Fruit fly (Drosophila melanogaster) whole organism, embryonic: ENCODE results near the gene moody.

ENCODE experiments used
- Atf-2 ChIP-seq: fragments of 200-800 bp; sonication (Bioruptor generic); optimal IDR thresholded peaks from 2 replicates; lab custom pipeline; 2016; ENCODE audit warnings: missing biosample characterization, missing genetic modification characterization
- CG10431 ChIP-seq: fragments of 200-800 bp; sonication (Bioruptor generic); optimal IDR thresholded peaks from 3 replicates; lab custom pipeline; 2018; ENCODE audit warnings: missing biosample characterization, mild to moderate bottlenecking, missing genetic modification characterization
- CG10959 ChIP-seq: fragments of 200-800 bp; sonication (Bioruptor generic); IDR thresholded peaks from 2 replicates; pipeline ENCODE4 v1.3.6; 2022; ENCODE audit warnings: missing biosample characterization, missing genetic modification characterization
- CG12391 ChIP-seq: fragments of 200-800 bp; sonication (Bioruptor generic); optimal IDR thresholded peaks from 3 replicates; lab custom pipeline; 2018; ENCODE audit warnings: missing biosample characterization, mild to moderate bottlenecking, missing genetic modification characterization, moderate library complexity
- CG14014 ChIP-seq: fragments of 200-800 bp; sonication (Bioruptor generic); IDR thresholded peaks from 2 replicates; pipeline ENCODE4 v1.3.6; 2022; ENCODE audit warnings: missing biosample characterization, missing genetic modification characterization
- CG14050 ChIP-seq: fragments of 200-800 bp; sonication (Bioruptor generic); IDR thresholded peaks from 3 replicates; pipeline ENCODE4 v1.3.6; 2022; ENCODE audit warnings: missing biosample characterization, missing genetic modification characterization
- CG16815 ChIP-seq: fragments of 200-800 bp; sonication (Bioruptor generic); optimal IDR thresholded peaks from 3 replicates; lab custom pipeline; 2017; ENCODE audit warnings: missing biosample characterization, mild to moderate bottlenecking, missing genetic modification characterization
- CG17328 ChIP-seq: fragments of 200-800 bp; sonication (Bioruptor generic); IDR thresholded peaks from 2 replicates; pipeline ENCODE4 v1.3.6; 2022; ENCODE audit warnings: missing biosample characterization, missing genetic modification characterization
- CG31388 ChIP-seq: fragments of 200-800 bp; sonication (Bioruptor generic); optimal IDR thresholded peaks from 2 replicates; lab custom pipeline; 2016; ENCODE audit warnings: missing biosample characterization, missing genetic modification characterization
- CG42726 ChIP-seq: fragments of 200-800 bp; sonication (Bioruptor generic); IDR thresholded peaks from 2 replicates; pipeline ENCODE4 v1.3.6; 2022; ENCODE audit warnings: missing biosample characterization, missing genetic modification characterization; ENCODE audit not compliant: partially characterized antibody
- CG4730 ChIP-seq: fragments of 200-800 bp; sonication (Bioruptor generic); IDR thresholded peaks from 2 replicates; pipeline ENCODE4 v1.3.6; 2022; ENCODE audit warnings: missing biosample characterization, missing genetic modification characterization
- CG7357 ChIP-seq: fragments of 200-800 bp; sonication (Bioruptor generic); IDR thresholded peaks from 3 replicates; pipeline ENCODE4 v1.3.6; 2022; ENCODE audit warnings: missing biosample characterization, missing genetic modification characterization
- CG7372 ChIP-seq: fragments of 200-800 bp; sonication (Bioruptor generic); IDR thresholded peaks from 2 replicates; pipeline ENCODE4 v1.3.6; 2022; ENCODE audit warnings: missing biosample characterization, missing genetic modification characterization
- CG8478 ChIP-seq: fragments of >200 bp; optimal IDR thresholded peaks from 2 replicates; lab custom pipeline; 2018
- CG9609 ChIP-seq: fragments of 200-800 bp; sonication (Bioruptor generic); optimal IDR thresholded peaks from 3 replicates; lab custom pipeline; 2016; ENCODE audit warnings: missing biosample characterization, missing genetic modification characterization
- Dp ChIP-seq: fragments of 200-800 bp; sonication (Bioruptor generic); optimal IDR thresholded peaks from 2 replicates; lab custom pipeline; 2018; ENCODE audit warnings: missing biosample characterization, mild to moderate bottlenecking, missing genetic modification characterization, moderate library complexity
- Ets65A ChIP-seq: fragments of 200-800 bp; sonication (Bioruptor generic); peaks from one replicate; lab custom pipeline; 2016; ENCODE audit warnings: missing biosample characterization, missing genetic modification characterization
- HLH3B ChIP-seq: fragments of 200-800 bp; sonication (Bioruptor generic); IDR thresholded peaks from 2 replicates; pipeline ENCODE4 v1.3.6; 2022; ENCODE audit warnings: missing biosample characterization, missing genetic modification characterization
- Hey ChIP-seq: fragments of 200-800 bp; sonication (Bioruptor generic); optimal IDR thresholded peaks from 3 replicates; lab custom pipeline; 2018; ENCODE audit warnings: missing biosample characterization, mild to moderate bottlenecking, missing genetic modification characterization
- Hmr ChIP-seq: fragments of 200-800 bp; sonication (Bioruptor generic); optimal IDR thresholded peaks from 3 replicates; lab custom pipeline; 2017; ENCODE audit warnings: mild to moderate bottlenecking, missing biosample characterization, missing genetic modification reagents, missing genetic modification characterization
- Hmx ChIP-seq: fragments of 200-800 bp; sonication (Bioruptor generic); optimal IDR thresholded peaks from 2 replicates; lab custom pipeline; 2016; ENCODE audit warnings: missing biosample characterization, missing genetic modification characterization
- Hr3 ChIP-seq: fragments of 200-800 bp; sonication (Bioruptor generic); optimal IDR thresholded peaks from 3 replicates; lab custom pipeline; 2016; ENCODE audit warnings: missing biosample characterization, missing genetic modification characterization
- MESR4 ChIP-seq: fragments of 200-800 bp; sonication (Bioruptor generic); optimal IDR thresholded peaks from 2 replicates; lab custom pipeline; 2018; ENCODE audit warnings: missing biosample characterization, mild to moderate bottlenecking, missing genetic modification characterization, moderate library complexity
- MTF-1 ChIP-seq: fragments of 200-800 bp; sonication (Bioruptor generic); optimal IDR thresholded peaks from 2 replicates; lab custom pipeline; 2018; ENCODE audit warnings: missing biosample characterization, mild to moderate bottlenecking, missing genetic modification characterization, borderline replicate concordance
- Mad ChIP-seq: fragments of 200-800 bp; sonication (Bioruptor generic); optimal IDR thresholded peaks from 2 replicates; lab custom pipeline; 2016; ENCODE audit warnings: missing biosample characterization, missing genetic modification characterization
- NfI ChIP-seq: fragments of 200-800 bp; sonication (Bioruptor generic); optimal IDR thresholded peaks from 3 replicates; lab custom pipeline; 2018; ENCODE audit warnings: missing biosample characterization, mild to moderate bottlenecking, missing genetic modification characterization, moderate library complexity
- Pdp1 ChIP-seq, 2 experiments: fragments of 200-800 bp; sonication (Bioruptor generic); optimal IDR thresholded peaks; 3 replicates each; lab custom pipeline; 2016; ENCODE audit warnings: missing biosample characterization in 2 of 2, missing genetic modification characterization in 2 of 2, mild to moderate bottlenecking in 1 of 2, moderate library complexity in 1 of 2
- Six4 ChIP-seq: fragments of 200-800 bp; sonication (Bioruptor generic); optimal IDR thresholded peaks from 2 replicates; lab custom pipeline; 2016; ENCODE audit warnings: missing biosample characterization, missing genetic modification characterization
- ara ChIP-seq: fragments of 200-800 bp; sonication (Bioruptor generic); IDR thresholded peaks from 2 replicates; pipeline ENCODE4 v1.3.6; 2022; ENCODE audit warnings: missing biosample characterization, missing genetic modification characterization
- bbx ChIP-seq: fragments of 200-800 bp; sonication (Bioruptor generic); IDR thresholded peaks from 2 replicates; pipeline ENCODE4 v1.3.6; 2022; ENCODE audit warnings: missing biosample characterization, missing genetic modification characterization; ENCODE audit not compliant: partially characterized antibody
- eve ChIP-seq, 2 experiments: fragments of >200 bp; optimal IDR thresholded peaks; 2 replicates each; lab custom pipeline; 2017; ENCODE audit warnings: missing biosample characterization in 2 of 2, missing genetic modification characterization in 2 of 2
- eyg ChIP-seq: fragments of 200-800 bp; sonication (Bioruptor generic); optimal IDR thresholded peaks from 3 replicates; lab custom pipeline; 2016; ENCODE audit warnings: missing biosample characterization, missing genetic modification characterization
- gce ChIP-seq: fragments of 200-800 bp; sonication (Bioruptor generic); IDR thresholded peaks from 3 replicates; pipeline ENCODE4 v1.3.6; 2022; ENCODE audit warnings: missing biosample characterization, missing genetic modification characterization
- gcm ChIP-seq: fragments of 200-800 bp; sonication (Bioruptor generic); optimal IDR thresholded peaks from 2 replicates; lab custom pipeline; 2019; ENCODE audit warnings: missing biosample characterization, mild to moderate bottlenecking, missing genetic modification characterization, moderate library complexity
- gem ChIP-seq: fragments of 200-800 bp; sonication (Bioruptor generic); optimal IDR thresholded peaks from 2 replicates; lab custom pipeline; 2019; ENCODE audit warnings: missing biosample characterization, mild to moderate bottlenecking, missing genetic modification characterization, moderate library complexity
- gro ChIP-seq: fragments of 200-800 bp; sonication (Bioruptor generic); optimal IDR thresholded peaks from 2 replicates; lab custom pipeline; 2016; ENCODE audit warnings: missing biosample characterization, missing genetic modification characterization
- gsb-n ChIP-seq: fragments of 200-800 bp; sonication (Bioruptor generic); optimal IDR thresholded peaks from 3 replicates; lab custom pipeline; 2018; ENCODE audit warnings: missing biosample characterization, mild to moderate bottlenecking, missing genetic modification characterization
- hkb ChIP-seq, 2 experiments: fragments of 200-800 bp in 1 of 2; fragments of >200 bp in 1 of 2; sonication (Bioruptor generic) in 1 of 2; IDR thresholded peaks in 1 of 2; optimal IDR thresholded peaks in 1 of 2; 2 replicates each; pipeline versions ENCODE4 v1.3.6 to Lab custom; 2017 to 2022; ENCODE audit warnings: missing biosample characterization in 1 of 2, missing genetic modification characterization in 1 of 2
- hth ChIP-seq: fragments of >200 bp; optimal IDR thresholded peaks from 2 replicates; lab custom pipeline; 2017; ENCODE audit warnings: inconsistent platforms
- jing ChIP-seq: fragments of 200-800 bp; sonication (Bioruptor generic); optimal IDR thresholded peaks from 2 replicates; lab custom pipeline; 2018; ENCODE audit warnings: missing biosample characterization, mild to moderate bottlenecking, missing genetic modification characterization
- kni ChIP-seq: fragments of 200-800 bp; sonication (Bioruptor generic); optimal IDR thresholded peaks from 3 replicates; lab custom pipeline; 2017; ENCODE audit warnings: mild to moderate bottlenecking, missing biosample characterization, missing genetic modification reagents, missing genetic modification characterization
- nerfin-1 ChIP-seq: fragments of 200-800 bp; sonication (Bioruptor generic); optimal IDR thresholded peaks from 3 replicates; lab custom pipeline; 2019; ENCODE audit warnings: missing biosample characterization, mild to moderate bottlenecking, missing genetic modification characterization, moderate library complexity
- odd ChIP-seq: fragments of 200-800 bp; sonication (Bioruptor generic); optimal IDR thresholded peaks from 2 replicates; lab custom pipeline; 2017; ENCODE audit warnings: missing biosample characterization, mild to moderate bottlenecking, missing genetic modification characterization
- pnt ChIP-seq: fragments of 200-800 bp; sonication (Bioruptor generic); optimal IDR thresholded peaks from 3 replicates; lab custom pipeline; 2016; ENCODE audit warnings: missing biosample characterization, missing genetic modification characterization
- psq ChIP-seq: fragments of 200-800 bp; sonication (Bioruptor generic); optimal IDR thresholded peaks from 2 replicates; lab custom pipeline; 2017; ENCODE audit warnings: missing biosample characterization, missing genetic modification characterization
- repo ChIP-seq: fragments of 200-800 bp; sonication (Bioruptor generic); optimal IDR thresholded peaks from 2 replicates; lab custom pipeline; 2016; ENCODE audit warnings: missing biosample characterization, missing genetic modification characterization
- sens-2 ChIP-seq: fragments of 200-800 bp; sonication (Bioruptor generic); IDR thresholded peaks from 2 replicates; pipeline ENCODE4 v1.3.6; 2022; ENCODE audit warnings: missing biosample characterization, missing genetic modification characterization
- tgo ChIP-seq: fragments of 200-800 bp; sonication (Bioruptor generic); IDR thresholded peaks from 3 replicates; pipeline ENCODE4 v1.3.6; 2022; ENCODE audit warnings: missing biosample characterization, missing genetic modification characterization
- tll ChIP-seq, 2 experiments: fragments of 200-800 bp in 1 of 2; fragments of >200 bp in 1 of 2; sonication (Bioruptor generic) in 1 of 2; optimal IDR thresholded peaks; 2 replicates each; lab custom pipeline; 2017 to 2019; ENCODE audit warnings: missing biosample characterization in 2 of 2, missing genetic modification characterization in 2 of 2, mild to moderate bottlenecking in 1 of 2, moderate library complexity in 1 of 2
- tna ChIP-seq: fragments of 200-800 bp; sonication (Bioruptor generic); IDR thresholded peaks from 2 replicates; pipeline ENCODE4 v1.3.6; 2022; ENCODE audit warnings: missing biosample characterization, missing genetic modification characterization; ENCODE audit not compliant: partially characterized antibody
- wek ChIP-seq: fragments of 200-800 bp; sonication (Bioruptor generic); optimal IDR thresholded peaks from 3 replicates; lab custom pipeline; 2018; ENCODE audit warnings: missing biosample characterization, mild to moderate bottlenecking, missing genetic modification characterization, moderate library complexity

Gene moody

dm6 chrX:2083109-2083508 is 33.2 kb upstream of the moody start (continued):
- TF ChIP-seq Hmx (no peak), CG16815 (GFP tag; lab: Kevin White, UChicago) (peak; percentile 62), HLH3B (GFP tag; lab: Robert Waterston, UW) (peak; percentile 29; the same call in 1 of the 2 replicates), Mad (GFP tag; lab: Kevin White, UChicago) (peak; percentile 11), gem (tag; lab: Kevin White, UChicago) (peak; percentile 64), kni (GFP tag; lab: Kevin White, UChicago) (no peak), CG17328 (GFP tag; lab: Robert Waterston, UW) (0 out of 2 replicates have a peak, but pooled peaks have one; percentile 17), psq (GFP tag; lab: Kevin White, UChicago) (no peak), tll (GFP tag; optimal IDR thresholded peaks at IDR 0.05; lab: Kevin White, UChicago) (no peak), MTF-1 (no peak), tgo (GFP tag; lab: Robert Waterston, UW) (peak; percentile 41; the same call in 2 of the 3 replicates), odd (GFP tag; lab: Kevin White, UChicago) (no peak), CG9609 (GFP tag; lab: Kevin White, UChicago) (peak; percentile 39), hkb (optimal IDR thresholded peaks at IDR 0.05; lab: Kevin White, UChicago) (no peak), hkb (GFP tag; IDR thresholded peaks at IDR 0.05; lab: Robert Waterston, UW) (no peak; the same call in 1 of the 2 replicates), wek (GFP tag; lab: Kevin White, UChicago) (no peak), CG14050 (GFP tag; lab: Robert Waterston, UW) (peak; percentile 28; the same call in 1 of the 3 replicates), CG31388 (GFP tag; lab: Kevin White, UChicago) (no peak), hth (lab: Kevin White, UChicago) (no peak), bbx (GFP tag; lab: Robert Waterston, UW) (no peak), CG14014 (peak; percentile 43; the same call in 1 of the 2 replicates), CG7357 (GFP tag; lab: Robert Waterston, UW) (peak; percentile 56; the same call in 2 of the 3 replicates), CG12391 (tag; lab: Kevin White, UChicago) (peak; percentile 17), gcm (no peak), pnt (peak; percentile 15), eve (GFP tag; optimal IDR thresholded peaks at IDR 0.05; lab: Kevin White, UChicago) (no peak), Hr3 (GFP tag; lab: Kevin White, UChicago) (no peak), tna (GFP tag; lab: Robert Waterston, UW) (no peak), CG8478 (no peak), nerfin-1 (no peak), eyg (GFP tag; lab: Kevin White, UChicago) (no peak), Hey (tag; lab: Kevin White, UChicago) (no peak), Dp (no peak), gro (GFP tag; lab: Kevin White, UChicago) (peak; percentile 64), Ets65A (GFP tag; lab: Kevin White, UChicago) (peak; percentile 92), ara (GFP tag; lab: Robert Waterston, UW) (peak; percentile 45; the same call in 1 of the 2 replicates), Pdp1 (GFP tag; optimal IDR thresholded peaks at IDR 0.05; lab: Kevin White, UChicago) (peak; percentile 12 to 36), Hmr (GFP tag; lab: Kevin White, UChicago) (peak; percentile 57), MESR4 (GFP tag; lab: Kevin White, UChicago) (no peak), jing (GFP tag; lab: Kevin White, UChicago) (no peak), sens-2 (GFP tag; lab: Robert Waterston, UW) (no peak), Six4 (GFP tag; lab: Kevin White, UChicago) (no peak), Atf-2 (GFP tag; lab: Kevin White, UChicago) (peak; percentile 12), gce (GFP tag; lab: Robert Waterston, UW) (no peak), NfI (peak; percentile 73), CG42726 (GFP tag; lab: Robert Waterston, UW) (no peak), repo (GFP tag; lab: Kevin White, UChicago) (no peak), CG7372 (GFP tag; lab: Robert Waterston, UW) (peak; percentile 57), CG10959 (GFP tag; lab: Robert Waterston, UW) (no peak), CG10431 (no peak), CG4730 (no peak), gsb-n (tag; lab: Kevin White, UChicago) (no peak)
